Fruit fly (Drosophila melanogaster) whole organism, embryonic: ENCODE measurements around the gene CG6749.
A peak's percentile ranks its signal among the peaks of the same experiment; 100 is the strongest.

ENCODE experiments used
- Atf3 ChIP-seq: fragments of 200-800 bp; sonication (Bioruptor generic); optimal IDR thresholded peaks from 3 replicates; lab custom pipeline; 2016; ENCODE audit warnings: missing biosample characterization, missing genetic modification characterization
- Bdp1 ChIP-seq: fragments of 200-800 bp; sonication (Bioruptor generic); optimal IDR thresholded peaks from 3 replicates; lab custom pipeline; 2016; ENCODE audit warnings: missing biosample characterization, missing genetic modification characterization
- Bgb ChIP-seq: fragments of 200-800 bp; sonication (Bioruptor generic); IDR thresholded peaks from 2 replicates; pipeline ENCODE4 v1.3.6; 2022; ENCODE audit warnings: missing biosample characterization, missing genetic modification characterization; ENCODE audit not compliant: partially characterized antibody
- CG10979 ChIP-seq: fragments of 200-800 bp; sonication (Bioruptor generic); optimal IDR thresholded peaks from 2 replicates; lab custom pipeline; 2018; ENCODE audit warnings: missing biosample characterization, mild to moderate bottlenecking, missing genetic modification characterization, moderate library complexity
- CG12219 ChIP-seq: fragments of 200-800 bp; sonication (Bioruptor generic); optimal IDR thresholded peaks from 3 replicates; lab custom pipeline; 2018; ENCODE audit warnings: missing biosample characterization, mild to moderate bottlenecking, missing genetic modification characterization
- CG13296 ChIP-seq: fragments of 200-800 bp; sonication (Bioruptor generic); optimal IDR thresholded peaks from 3 replicates; lab custom pipeline; 2018; ENCODE audit warnings: missing biosample characterization, mild to moderate bottlenecking, missing genetic modification characterization
- CG1647 ChIP-seq: fragments of 200-800 bp; sonication (Bioruptor generic); optimal IDR thresholded peaks from 3 replicates; lab custom pipeline; 2016; ENCODE audit warnings: missing biosample characterization, missing genetic modification characterization
- CG17385 ChIP-seq: fragments of 200-800 bp; sonication (Bioruptor generic); optimal IDR thresholded peaks from 3 replicates; lab custom pipeline; 2018; ENCODE audit warnings: missing biosample characterization, mild to moderate bottlenecking, missing genetic modification characterization
- CG17802 ChIP-seq: fragments of 200-800 bp; sonication (Bioruptor generic); optimal IDR thresholded peaks from 2 replicates; lab custom pipeline; 2018; ENCODE audit warnings: missing biosample characterization, mild to moderate bottlenecking, missing genetic modification characterization, moderate library complexity
- CG2678 ChIP-seq: fragments of 200-800 bp; sonication (Bioruptor generic); optimal IDR thresholded peaks from 3 replicates; lab custom pipeline; 2019; ENCODE audit warnings: missing biosample characterization, mild to moderate bottlenecking, missing genetic modification characterization, moderate library complexity
- CG34422 ChIP-seq: fragments of 200-800 bp; sonication (Bioruptor generic); IDR thresholded peaks from 3 replicates; pipeline ENCODE4 v1.3.6; 2022; ENCODE audit warnings: missing biosample characterization, missing genetic modification characterization
- CG3726 ChIP-seq: fragments of 200-800 bp; sonication (Bioruptor generic); IDR thresholded peaks from 3 replicates; pipeline ENCODE4, ENCODE4 v1.3.6; 2022; ENCODE audit warnings: missing biosample characterization, missing genetic modification characterization
- CG4617 ChIP-seq: fragments of 200-800 bp; sonication (Bioruptor generic); optimal IDR thresholded peaks from 3 replicates; lab custom pipeline; 2016; ENCODE audit warnings: missing biosample characterization, missing genetic modification characterization, borderline replicate concordance
- CG4854 ChIP-seq: fragments of 200-800 bp; sonication (Bioruptor generic); optimal IDR thresholded peaks from 2 replicates; lab custom pipeline; 2016; ENCODE audit warnings: missing biosample characterization, missing genetic modification characterization, inconsistent platforms
- CG7271 ChIP-seq: fragments of 200-800 bp; sonication (Bioruptor generic); optimal IDR thresholded peaks from 2 replicates; lab custom pipeline; 2018; ENCODE audit warnings: missing biosample characterization, mild to moderate bottlenecking, missing genetic modification characterization, moderate library complexity
- CG8359 ChIP-seq: fragments of 200-800 bp; sonication (Bioruptor generic); optimal IDR thresholded peaks from 2 replicates; lab custom pipeline; 2017; ENCODE audit warnings: missing biosample characterization, mild to moderate bottlenecking, missing genetic modification characterization, borderline replicate concordance
- CoRest ChIP-seq: fragments of 200-800 bp; sonication (Bioruptor generic); optimal IDR thresholded peaks from 3 replicates; lab custom pipeline; 2018; ENCODE audit warnings: missing biosample characterization, mild to moderate bottlenecking, missing genetic modification characterization, moderate library complexity
- D19A ChIP-seq: fragments of 200-800 bp; optimal IDR thresholded peaks from 3 replicates; lab custom pipeline; 2019; ENCODE audit warnings: missing biosample characterization, mild to moderate bottlenecking, missing genetic modification characterization, moderate library complexity
- Dbx ChIP-seq: fragments of 200-800 bp; sonication (Bioruptor generic); IDR thresholded peaks from 3 replicates; pipeline ENCODE4 v1.3.6; 2022; ENCODE audit warnings: missing biosample characterization, missing genetic modification characterization
- ERR ChIP-seq: fragments of 200-800 bp; sonication (Bioruptor generic); optimal IDR thresholded peaks from 2 replicates; lab custom pipeline; 2016; ENCODE audit warnings: missing biosample characterization, missing genetic modification characterization
- Eip74EF ChIP-seq, 2 experiments: fragments of 200-800 bp in 1 of 2; fragments of >200 bp in 1 of 2; sonication (Bioruptor generic) in 1 of 2; optimal IDR thresholded peaks; 2 replicates each; lab custom pipeline; 2017 to 2019; ENCODE audit warnings: missing biosample characterization in 2 of 2, missing genetic modification characterization in 2 of 2, mild to moderate bottlenecking in 1 of 2, moderate library complexity in 1 of 2
- HHEX ChIP-seq: fragments of 200-800 bp; sonication (Bioruptor generic); optimal IDR thresholded peaks from 3 replicates; lab custom pipeline; 2017; ENCODE audit warnings: missing biosample characterization, mild to moderate bottlenecking, missing genetic modification characterization, missing genetic modification reagents
- Hey ChIP-seq: fragments of 200-800 bp; sonication (Bioruptor generic); optimal IDR thresholded peaks from 3 replicates; lab custom pipeline; 2018; ENCODE audit warnings: missing biosample characterization, mild to moderate bottlenecking, missing genetic modification characterization
- Meics ChIP-seq: fragments of 200-800 bp; sonication (Bioruptor generic); optimal IDR thresholded peaks from 2 replicates; lab custom pipeline; 2017; ENCODE audit warnings: missing biosample characterization, mild to moderate bottlenecking, missing genetic modification characterization
- Nf-YA ChIP-seq: fragments of 200-800 bp; sonication (Bioruptor generic); IDR thresholded peaks from 2 replicates; pipeline ENCODE4 v1.3.6; 2022; ENCODE audit warnings: missing biosample characterization, missing genetic modification characterization
- Rx ChIP-seq: fragments of 200-800 bp; sonication (Bioruptor generic); IDR thresholded peaks from 2 replicates; pipeline ENCODE4 v1.3.6; 2022; ENCODE audit warnings: missing biosample characterization, missing genetic modification characterization
- Spps ChIP-seq: fragments of 200-800 bp; sonication (Bioruptor generic); optimal IDR thresholded peaks from 2 replicates; lab custom pipeline; 2018; ENCODE audit warnings: missing biosample characterization, mild to moderate bottlenecking, missing genetic modification characterization
- dimm ChIP-seq: fragments of 200-800 bp; sonication (Bioruptor generic); IDR thresholded peaks from 2 replicates; pipeline ENCODE4 v1.3.6; 2022; ENCODE audit warnings: missing biosample characterization, missing genetic modification characterization
- disco-r ChIP-seq: fragments of 200-800 bp; sonication (Bioruptor generic); optimal IDR thresholded peaks from 2 replicates; lab custom pipeline; 2016; ENCODE audit warnings: missing biosample characterization, missing genetic modification characterization
- eve ChIP-seq, 2 experiments: fragments of >200 bp; optimal IDR thresholded peaks; 2 replicates each; lab custom pipeline; 2017; ENCODE audit warnings: missing biosample characterization in 2 of 2, missing genetic modification characterization in 2 of 2
- exex ChIP-seq: fragments of 200-800 bp; sonication (Bioruptor generic); optimal IDR thresholded peaks from 4 replicates; lab custom pipeline; 2018; ENCODE audit warnings: missing biosample characterization, mild to moderate bottlenecking, missing genetic modification characterization, moderate library complexity
- fd3F ChIP-seq: fragments of 200-800 bp; sonication (Bioruptor generic); optimal IDR thresholded peaks from 2 replicates; lab custom pipeline; 2018; ENCODE audit warnings: missing biosample characterization, mild to moderate bottlenecking, missing genetic modification characterization, moderate library complexity
- ftz-f1 ChIP-seq: fragments of 200-800 bp; sonication (Bioruptor generic); optimal IDR thresholded peaks from 2 replicates; lab custom pipeline; 2016; ENCODE audit warnings: missing biosample characterization, missing genetic modification characterization
- grn ChIP-seq: fragments of 200-800 bp; sonication (Bioruptor generic); optimal IDR thresholded peaks from 3 replicates; lab custom pipeline; 2017; ENCODE audit warnings: missing biosample characterization, missing genetic modification characterization
- gsb ChIP-seq: fragments of 200-800 bp; sonication (Bioruptor generic); IDR thresholded peaks from 2 replicates; pipeline ENCODE4 v1.3.6; 2022; ENCODE audit warnings: missing biosample characterization, missing genetic modification characterization
- hth ChIP-seq: fragments of >200 bp; optimal IDR thresholded peaks from 2 replicates; lab custom pipeline; 2017; ENCODE audit warnings: inconsistent platforms
- kah ChIP-seq: fragments of 200-800 bp; sonication (Bioruptor generic); optimal IDR thresholded peaks from 2 replicates; lab custom pipeline; 2018; ENCODE audit warnings: missing biosample characterization, mild to moderate bottlenecking, missing genetic modification characterization
- knrl ChIP-seq: fragments of 200-800 bp; sonication (Bioruptor generic); IDR thresholded peaks from 3 replicates; pipeline ENCODE4 v1.3.6; 2022; ENCODE audit warnings: missing biosample characterization, missing genetic modification characterization; ENCODE audit not compliant: partially characterized antibody
- lilli ChIP-seq: fragments of 200-800 bp; sonication (Bioruptor generic); optimal IDR thresholded peaks from 3 replicates; lab custom pipeline; 2016; ENCODE audit warnings: missing biosample characterization, missing genetic modification characterization
- lola ChIP-seq, 3 experiments: fragments of >200 bp in 2 of 3; fragments of 200-800 bp in 1 of 3; sonication (Bioruptor generic) in 1 of 3; optimal IDR thresholded peaks; 2 replicates each; lab custom pipeline; 2017 to 2019; ENCODE audit warnings: missing biosample characterization in 3 of 3, missing genetic modification characterization in 3 of 3, mild to moderate bottlenecking in 1 of 3, moderate library complexity in 1 of 3
- pzg ChIP-seq: fragments of 200-800 bp; sonication (Bioruptor generic); optimal IDR thresholded peaks from 3 replicates; lab custom pipeline; 2018; ENCODE audit warnings: missing biosample characterization, mild to moderate bottlenecking, missing genetic modification characterization, moderate library complexity
- ranshi ChIP-seq: fragments of 200-800 bp; sonication (Bioruptor generic); IDR thresholded peaks from 2 replicates; pipeline ENCODE4 v1.3.6; 2022; ENCODE audit warnings: missing biosample characterization, missing genetic modification characterization
- repo ChIP-seq: fragments of 200-800 bp; sonication (Bioruptor generic); optimal IDR thresholded peaks from 2 replicates; lab custom pipeline; 2016; ENCODE audit warnings: missing biosample characterization, missing genetic modification characterization
- row ChIP-seq: fragments of 200-800 bp; sonication (Bioruptor generic); IDR thresholded peaks from 3 replicates; pipeline ENCODE4 v1.3.6; 2022; ENCODE audit warnings: missing biosample characterization, missing genetic modification characterization
- run ChIP-seq: fragments of 200-800 bp; sonication (Bioruptor generic); optimal IDR thresholded peaks from 3 replicates; lab custom pipeline; 2018; ENCODE audit warnings: missing biosample characterization, mild to moderate bottlenecking, missing genetic modification characterization
- slbo ChIP-seq: fragments of 200-800 bp; sonication (Bioruptor generic); IDR thresholded peaks from 2 replicates; pipeline ENCODE4 v1.3.6; 2022; ENCODE audit warnings: missing biosample characterization, missing genetic modification characterization
- so ChIP-seq: fragments of 200-800 bp; sonication (Bioruptor generic); IDR thresholded peaks from 3 replicates; pipeline ENCODE4 v1.3.6; 2022; ENCODE audit warnings: missing biosample characterization, missing genetic modification characterization
- unpg ChIP-seq: fragments of 200-800 bp; sonication (Bioruptor generic); optimal IDR thresholded peaks from 3 replicates; lab custom pipeline; 2018; ENCODE audit warnings: missing biosample characterization, mild to moderate bottlenecking, missing genetic modification characterization, moderate library complexity
- usp ChIP-seq: fragments of >200 bp; optimal IDR thresholded peaks from 2 replicates; lab custom pipeline; 2017; ENCODE audit warnings: missing biosample characterization, missing genetic modification characterization
- wor ChIP-seq: fragments of 200-800 bp; sonication (Bioruptor generic); IDR thresholded peaks from 2 replicates; pipeline ENCODE4 v1.3.6; 2022; ENCODE audit warnings: missing biosample characterization, missing genetic modification characterization

Gene CG6749

DNA sequence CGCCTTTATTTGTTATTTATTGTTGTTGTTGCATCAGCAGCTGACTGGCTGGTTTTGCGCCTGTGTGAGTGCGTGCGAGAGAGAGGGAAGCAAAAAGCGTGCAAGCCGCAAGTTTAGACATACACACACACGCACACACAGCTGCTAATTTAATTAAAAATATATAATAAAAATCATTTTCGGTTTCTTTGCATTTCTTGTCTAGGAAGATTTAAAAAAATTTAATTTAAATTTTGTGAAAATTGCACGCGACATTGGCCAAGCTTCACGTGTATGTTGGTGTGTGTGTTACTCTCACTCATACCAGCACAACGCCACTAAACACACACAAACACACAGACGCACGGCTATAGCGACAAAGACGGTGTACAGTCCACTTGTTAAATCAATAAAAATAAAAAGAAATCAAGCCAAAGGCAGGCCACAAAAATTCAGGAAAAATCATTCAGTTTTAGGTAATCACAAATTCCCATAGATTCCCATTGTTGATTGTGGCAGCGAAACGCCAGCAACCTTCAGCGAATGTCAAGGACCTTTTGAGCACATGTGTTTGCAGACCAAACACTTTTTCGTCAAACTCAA, 40.0 kb downstream of the CG6749 start (continued):
- TF ChIP-seq CG12219 (GFP tag; lab: Kevin White, UChicago) (no peak), lola (GFP tag; optimal IDR thresholded peaks at IDR 0.05; lab: Kevin White, UChicago) (no peak), CG2678 (tag; lab: Kevin White, UChicago) (no peak), ERR (GFP tag; lab: Kevin White, UChicago) (no peak), Bgb (GFP tag; lab: Robert Waterston, UW) (no peak), D19A (tag; lab: Kevin White, UChicago) (no peak), Nf-YA (GFP tag; lab: Robert Waterston, UW) (no peak), usp (GFP tag; lab: Kevin White, UChicago) (no peak), ftz-f1 (GFP tag; lab: Kevin White, UChicago) (no peak), eve (GFP tag; optimal IDR thresholded peaks at IDR 0.05; lab: Kevin White, UChicago) (peak in 1 of 2 experiments; percentile 30), Eip74EF (GFP tag; optimal IDR thresholded peaks at IDR 0.05; lab: Kevin White, UChicago) (no peak), CG17802 (no peak), wor (GFP tag; lab: Robert Waterston, UW) (peak; percentile 37; the same call in 1 of the 2 replicates), repo (GFP tag; lab: Kevin White, UChicago) (no peak), Hey (no peak), CG4854 (GFP tag; lab: Kevin White, UChicago) (no peak), row (no peak; the same call in 1 of the 3 replicates), fd3F (GFP tag; lab: Kevin White, UChicago) (no peak), CG7271 (tag; lab: Kevin White, UChicago) (no peak), gsb (GFP tag; lab: Robert Waterston, UW) (no peak), hth (lab: Kevin White, UChicago) (no peak), grn (GFP tag; lab: Kevin White, UChicago) (no peak), unpg (peak; percentile 36), kah (no peak), ranshi (GFP tag; lab: Robert Waterston, UW) (0 out of 2 replicates have a peak, but pooled peaks have one; percentile 9), CG8359 (GFP tag; lab: Kevin White, UChicago) (no peak), pzg (GFP tag; lab: Kevin White, UChicago) (no peak), Meics (GFP tag; lab: Kevin White, UChicago) (no peak), Bdp1 (no peak), Spps (tag; lab: Kevin White, UChicago) (no peak), lilli (no peak), CoRest (no peak), Atf3 (GFP tag; lab: Kevin White, UChicago) (no peak), dimm (GFP tag; lab: Robert Waterston, UW) (no peak), slbo (GFP tag; lab: Robert Waterston, UW) (peak; percentile 38; the same call in 1 of the 2 replicates), run (tag; lab: Kevin White, UChicago) (no peak), Dbx (GFP tag; lab: Robert Waterston, UW) (0 out of 3 replicates have a peak, but pooled peaks have one; percentile 6), CG3726 (0 out of 3 replicates have a peak, but pooled peaks have one; percentile 39), HHEX (GFP tag; lab: Kevin White, UChicago) (no peak), CG4617 (GFP tag; lab: Kevin White, UChicago) (no peak), CG17385 (GFP tag; lab: Kevin White, UChicago) (no peak), exex (tag; lab: Kevin White, UChicago) (no peak), Rx (GFP tag; lab: Robert Waterston, UW) (no peak), CG13296 (GFP tag; lab: Kevin White, UChicago) (no peak), CG10979 (tag; lab: Kevin White, UChicago) (no peak), CG1647 (GFP tag; lab: Kevin White, UChicago) (no peak), disco-r (GFP tag; lab: Kevin White, UChicago) (no peak), knrl (GFP tag; lab: Robert Waterston, UW) (no peak), CG34422 (GFP tag; lab: Robert Waterston, UW) (no peak), so (GFP tag; lab: Robert Waterston, UW) (no peak)
